Worm (Caenorhabditis elegans) whole organism, L1 larva: ENCODE results near the gene T23E7.2.

ENCODE experiments used
- C16A3.4 ChIP-seq: fragments of 150-350 bp; optimal IDR thresholded peaks from 2 replicates; lab custom pipeline; 2014; ENCODE audit warnings: missing biosample characterization, missing genetic modification characterization
- C34B4.2 ChIP-seq: sonication (generic microtip); optimal IDR thresholded peaks from 2 replicates; lab custom pipeline; 2017; ENCODE audit warnings: mild to moderate bottlenecking, missing genetic modification characterization, missing compliant biosample characterization
- Y116A8C.19 ChIP-seq: sonication (generic microtip); optimal IDR thresholded peaks from 2 replicates; lab custom pipeline; 2016; ENCODE audit warnings: missing compliant biosample characterization, missing genetic modification characterization, borderline replicate concordance
- aha-1 ChIP-seq: fragments of 150-350 bp; optimal IDR thresholded peaks from 2 replicates; lab custom pipeline; 2014; ENCODE audit warnings: missing biosample characterization, missing genetic modification characterization
- blmp-1 ChIP-seq: fragments of 150-350 bp; optimal IDR thresholded peaks from 2 replicates; lab custom pipeline; 2014; ENCODE audit warnings: missing biosample characterization, missing genetic modification characterization
- ceh-82 ChIP-seq, 3 experiments: fragments of 150-350 bp in 1 of 3; sonication (generic microtip) in 2 of 3; optimal IDR thresholded peaks; 2 replicates each; lab custom pipeline; 2014 to 2017; ENCODE audit warnings: missing biosample characterization in 3 of 3, missing genetic modification characterization in 3 of 3
- dpl-1 ChIP-seq, 3 experiments: fragments of 150-350 bp in 2 of 3; sonication (generic microtip) in 1 of 3; optimal IDR thresholded peaks; 2 replicates each; lab custom pipeline; 2014 to 2017; ENCODE audit warnings: missing biosample characterization in 3 of 3, missing genetic modification characterization in 3 of 3, missing genetic modification reagents in 3 of 3
- egl-13 ChIP-seq: sonication (generic microtip); optimal IDR thresholded peaks from 2 replicates; lab custom pipeline; 2016; ENCODE audit warnings: missing genotype, missing genetic modification reagents, missing genetic modification characterization, missing compliant biosample characterization
- elt-3 ChIP-seq, 6 experiments: fragments of 150-350 bp in 1 of 6; sonication (generic microtip); optimal IDR thresholded peaks; 2 replicates each; lab custom pipeline; 2017 to 2018; ENCODE audit warnings: missing biosample characterization in 6 of 6, missing genetic modification characterization in 6 of 6, inconsistent platforms in 1 of 6
- fkh-10 ChIP-seq: sonication (generic microtip); optimal IDR thresholded peaks from 2 replicates; lab custom pipeline; 2017; ENCODE audit warnings: missing biosample characterization, missing genetic modification reagents, missing genetic modification characterization
- fkh-8 ChIP-seq: sonication (generic microtip); optimal IDR thresholded peaks from 2 replicates; lab custom pipeline; 2016; ENCODE audit warnings: mild to moderate bottlenecking, missing genetic modification characterization, missing compliant biosample characterization
- fos-1 ChIP-seq: fragments of 150-350 bp; optimal IDR thresholded peaks from 2 replicates; lab custom pipeline; 2014; ENCODE audit warnings: missing biosample characterization, missing genetic modification characterization
- grh-1 ChIP-seq: fragments of 200-800 bp; sonication (Bioruptor generic); IDR thresholded peaks from 2 replicates; pipeline ENCODE4 v1.3.6; 2022; ENCODE audit warnings: missing genetic modification reagents, missing genetic modification characterization, missing compliant biosample characterization
- hlh-4 ChIP-seq: sonication (generic microtip); optimal IDR thresholded peaks from 2 replicates; lab custom pipeline; 2016; ENCODE audit warnings: mild to moderate bottlenecking, missing genetic modification characterization, missing compliant biosample characterization
- jun-1 ChIP-seq: fragments of 150-350 bp; optimal IDR thresholded peaks from 2 replicates; lab custom pipeline; 2014; ENCODE audit warnings: missing biosample characterization, missing genetic modification reagents, missing genetic modification characterization
- lin-13 ChIP-seq: fragments of 150-350 bp; optimal IDR thresholded peaks from 2 replicates; lab custom pipeline; 2014; ENCODE audit warnings: missing biosample characterization, missing genetic modification reagents, missing genetic modification characterization
- lin-14 ChIP-seq: fragments of 200-800 bp; sonication (Bioruptor generic); optimal IDR thresholded peaks from 2 replicates; lab custom pipeline; 2018; ENCODE audit warnings: mild to moderate bottlenecking, missing genetic modification characterization, moderate library complexity, missing compliant biosample characterization
- lin-15B ChIP-seq: fragments of 150-350 bp; sonication (generic microtip); optimal IDR thresholded peaks from 3 replicates; lab custom pipeline; 2014; ENCODE audit warnings: missing biosample characterization, missing genetic modification characterization
- lsy-2 ChIP-seq, 2 experiments: fragments of 150-350 bp; optimal IDR thresholded peaks; 2 replicates each; lab custom pipeline; 2014; ENCODE audit warnings: missing biosample characterization in 2 of 2, missing genetic modification characterization in 2 of 2
- mep-1 ChIP-seq: fragments of 150-350 bp; optimal IDR thresholded peaks from 2 replicates; lab custom pipeline; 2014; ENCODE audit warnings: missing biosample characterization, missing genetic modification characterization
- nhr-11 ChIP-seq: fragments of 150-350 bp; optimal IDR thresholded peaks from 2 replicates; lab custom pipeline; 2014; ENCODE audit warnings: missing biosample characterization, missing genetic modification characterization
- nhr-19 ChIP-seq: fragments of 200-800 bp; sonication (Bioruptor generic); conservative IDR thresholded peaks from 2 replicates; pipeline ENCODE4 v1.3.6; 2022; ENCODE audit warnings: missing genetic modification characterization, missing compliant biosample characterization
- nhr-20 ChIP-seq: sonication (generic microtip); optimal IDR thresholded peaks from 2 replicates; lab custom pipeline; 2016; ENCODE audit warnings: mild to moderate bottlenecking, missing genetic modification characterization, missing compliant biosample characterization
- nhr-28 ChIP-seq: fragments of 150-350 bp; optimal IDR thresholded peaks from 2 replicates; lab custom pipeline; 2014; ENCODE audit warnings: missing biosample characterization, missing genetic modification characterization
- nhr-47 ChIP-seq: sonication (generic microtip); optimal IDR thresholded peaks from 2 replicates; lab custom pipeline; 2016; ENCODE audit warnings: mild to moderate bottlenecking, missing genetic modification characterization, moderate library complexity, missing compliant biosample characterization
- nhr-71 ChIP-seq: sonication (generic microtip); optimal IDR thresholded peaks from 2 replicates; lab custom pipeline; 2016; ENCODE audit warnings: mild to moderate bottlenecking, missing genetic modification characterization, moderate library complexity, missing compliant biosample characterization
- nhr-77 ChIP-seq: fragments of 150-350 bp; optimal IDR thresholded peaks from 2 replicates; lab custom pipeline; 2014; ENCODE audit warnings: missing biosample characterization, missing genetic modification characterization
- nhr-85 ChIP-seq: sonication (generic microtip); peaks from one replicate; lab custom pipeline; 2016; ENCODE audit warnings: missing genetic modification characterization, inconsistent platforms, missing compliant biosample characterization
- pax-3 ChIP-seq: fragments of 200-800 bp; sonication (Bioruptor generic); optimal IDR thresholded peaks from 2 replicates; lab custom pipeline; 2018; ENCODE audit warnings: mild to moderate bottlenecking, missing genetic modification characterization, moderate library complexity, missing compliant biosample characterization
- skn-1 ChIP-seq: fragments of 150-350 bp; optimal IDR thresholded peaks from 2 replicates; lab custom pipeline; 2014; ENCODE audit warnings: missing biosample characterization, missing genetic modification characterization
- snpc-4 ChIP-seq: fragments of 150-350 bp; optimal IDR thresholded peaks from 2 replicates; lab custom pipeline; 2014; ENCODE audit warnings: missing biosample characterization, missing genetic modification characterization
- snu-23 ChIP-seq: sonication (generic microtip); optimal IDR thresholded peaks from 2 replicates; lab custom pipeline; 2016; ENCODE audit warnings: missing genetic modification characterization, missing compliant biosample characterization
- sptf-1 ChIP-seq: fragments of 150-350 bp; optimal IDR thresholded peaks from 2 replicates; lab custom pipeline; 2014; ENCODE audit warnings: missing biosample characterization, missing genetic modification characterization
- sup-37 ChIP-seq: fragments of 200-800 bp; sonication (Bioruptor generic); optimal IDR thresholded peaks from 2 replicates; lab custom pipeline; 2018; ENCODE audit warnings: mild to moderate bottlenecking, missing genetic modification characterization, missing compliant biosample characterization
- swsn-7 ChIP-seq: sonication (generic microtip); optimal IDR thresholded peaks from 2 replicates; lab custom pipeline; 2016; ENCODE audit warnings: missing genetic modification characterization, missing compliant biosample characterization
- tbx-2 ChIP-seq: sonication (generic microtip); optimal IDR thresholded peaks from 2 replicates; lab custom pipeline; 2016; ENCODE audit warnings: missing genetic modification characterization, missing compliant biosample characterization
- unc-62 ChIP-seq: fragments of 150-350 bp; optimal IDR thresholded peaks from 2 replicates; lab custom pipeline; 2014; ENCODE audit warnings: missing biosample characterization, missing genetic modification reagents, missing genetic modification characterization
- unc-86 ChIP-seq: sonication (generic microtip); optimal IDR thresholded peaks from 2 replicates; lab custom pipeline; 2016; ENCODE audit warnings: missing genetic modification characterization, missing compliant biosample characterization

T23E7.2 gene

ce11 chrX:17626599-17626998, 44.2 kb upstream of the T23E7.2 start:
- TF ChIP-seq blmp-1 (peak; percentile 55), unc-62 (no peak), lsy-2 (tag; optimal IDR thresholded peaks at IDR 0.05; lab: Kevin White, UChicago) (peak in 1 of 2 experiments; percentile 39), lin-13 (no peak), nhr-20 (tag; lab: Kevin White, UChicago) (no peak), elt-3 (tag; optimal IDR thresholded peaks at IDR 0.05; lab: Kevin White, UChicago) (peak in 1 of 6 experiments; percentile 25), C34B4.2 (tag; lab: Kevin White, UChicago) (no peak)
- TF ChIP-seq, all 84 proteins: peak for 3

- peak; percentile 43 for TF ChIP-seq pax-3 (tag; lab: Kevin White, UChicago)
- TF ChIP-seq lsy-2 (tag; optimal IDR thresholded peaks at IDR 0.05; lab: Kevin White, UChicago), result peak in 1 of 2 experiments; percentile 13
- 0 out of 2 replicates have a peak, but pooled peaks have one; percentile 7 for TF ChIP-seq nhr-19
- peak; percentile 70 for TF ChIP-seq fkh-10 (GFP tag; lab: Kevin White, UChicago)
- TF ChIP-seq snpc-4 (tag; lab: Kevin White, UChicago), result no peak
- no peak for TF ChIP-seq sup-37
- peak; percentile 32 for TF ChIP-seq fos-1 (tag; lab: Kevin White, UChicago)
- TF ChIP-seq lin-14 (GFP tag; lab: Kevin White, UChicago), result peak; percentile 78
- peak; percentile 10 for TF ChIP-seq aha-1 (tag; lab: Kevin White, UChicago)
- peak; percentile 3 for TF ChIP-seq snu-23 (GFP tag; lab: Kevin White, UChicago)
- TF ChIP-seq nhr-77, result no peak
- no peak for TF ChIP-seq nhr-11
- no peak for TF ChIP-seq jun-1
- TF ChIP-seq nhr-71 (tag; lab: Kevin White, UChicago), result peak; percentile 30
- TF ChIP-seq swsn-7 (tag; lab: Kevin White, UChicago), result peak; percentile 16
- no peak for TF ChIP-seq lin-13
- TF ChIP-seq mep-1 (tag; lab: Kevin White, UChicago), result peak; percentile 37
- peak; percentile 76 for TF ChIP-seq fkh-8 (tag; lab: Kevin White, UChicago)
- no peak for TF ChIP-seq unc-86 (tag; lab: Kevin White, UChicago)
- TF ChIP-seq ceh-82 (tag; optimal IDR thresholded peaks at IDR 0.05; lab: Kevin White, UChicago), result peak in 2 of 3 experiments; percentile 7 to 40
- no peak for TF ChIP-seq dpl-1 (GFP tag; optimal IDR thresholded peaks at IDR 0.05; lab: Kevin White, UChicago)
- TF ChIP-seq C16A3.4 (tag; lab: Kevin White, UChicago), result no peak
- TF ChIP-seq nhr-47 (tag; lab: Kevin White, UChicago), result peak; percentile 4
Observed at ce11 chrX:17627382-17627781, 43.4 kb upstream of the T23E7.2 start.

- TF ChIP-seq nhr-77, result no peak
- TF ChIP-seq nhr-85 (tag; lab: Kevin White, UChicago), result no peak
- no peak for TF ChIP-seq lin-15B
- TF ChIP-seq fos-1 (tag; lab: Kevin White, UChicago), result no peak
- no peak for TF ChIP-seq sptf-1 (tag; lab: Kevin White, UChicago)
- no peak for TF ChIP-seq grh-1 (GFP tag; lab: Robert Waterston, UW)
- no peak for TF ChIP-seq hlh-4 (tag; lab: Kevin White, UChicago)
- TF ChIP-seq fkh-10 (GFP tag; lab: Kevin White, UChicago), result no peak
- no peak for TF ChIP-seq nhr-28 (tag; lab: Kevin White, UChicago)
- no peak for TF ChIP-seq tbx-2 (tag; lab: Kevin White, UChicago)
- TF ChIP-seq skn-1 (tag; lab: Kevin White, UChicago), result no peak
- TF ChIP-seq lsy-2 (tag; optimal IDR thresholded peaks at IDR 0.05; lab: Kevin White, UChicago), result no peak
- no peak for TF ChIP-seq Y116A8C.19
- no peak for TF ChIP-seq egl-13
- TF ChIP-seq nhr-71 (tag; lab: Kevin White, UChicago), result no peak
- no peak for TF ChIP-seq C34B4.2 (tag; lab: Kevin White, UChicago)
- no peak for TF ChIP-seq aha-1 (tag; lab: Kevin White, UChicago)
- TF ChIP-seq nhr-11, result no peak
Observed at ce11 chrX:17627923-17628322, 42.9 kb upstream of the T23E7.2 start.
